Worm (Caenorhabditis elegans): ENCODE data around the gene hlh-12.

The hlh-12 gene

ce11 chrIV:8461177-8461576, 18.1 kb downstream of the hlh-12 start:
- TF ChIP-seq lin-32 (GFP tag; optimal IDR thresholded peaks at IDR 0.05) (no peak), pha-4 (tag; optimal IDR thresholded peaks at IDR 0.05) (no peak), bed-3 (GFP tag; optimal IDR thresholded peaks at IDR 0.05) (no peak), blmp-1 (tag; optimal IDR thresholded peaks at IDR 0.05) (no peak), unc-62 (GFP tag; optimal IDR thresholded peaks at IDR 0.05) (no peak), drap-1 (GFP tag; optimal IDR thresholded peaks at IDR 0.05) (no peak), ztf-11 (tag; optimal IDR thresholded peaks at IDR 0.05) (no peak), M03D4.4 (tag; optimal IDR thresholded peaks at IDR 0.05) (no peak)

DNA sequence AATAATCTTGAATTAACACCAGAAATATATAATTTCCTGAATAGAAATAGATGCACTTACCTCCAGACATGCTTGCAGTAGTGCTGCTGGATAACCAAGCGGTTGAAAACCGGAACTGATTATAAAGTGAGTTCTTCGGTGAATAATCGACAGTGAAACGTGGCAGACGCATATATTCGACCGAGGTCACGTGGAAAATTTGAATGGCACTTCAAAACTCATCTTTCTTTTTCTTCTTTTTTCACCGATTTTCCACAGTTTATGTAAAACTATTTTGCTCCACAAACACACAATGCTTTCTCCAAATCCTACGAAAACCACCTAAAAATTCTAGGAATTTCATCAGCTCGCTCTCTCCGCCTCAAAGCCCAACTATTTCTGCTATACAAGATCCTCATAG, 19.0 kb downstream of the hlh-12 start, which contains the start of gene ant-1.4:
Gene ant-1.4, minus strand, starts transcription at position 101 of the 400 bp plus-strand sequence.
- TF ChIP-seq mab-5 (tag; optimal IDR thresholded peaks at IDR 0.05): no peak

ce11 chrIV:8456899-8457298, 22.3 kb downstream of the hlh-12 start, which contains the start of gene syx-4:
TSS of gene syx-4 (plus strand) at chrIV:8457280.
- TF ChIP-seq ceh-39 (tag; optimal IDR thresholded peaks at IDR 0.05) (no peak), lin-13 (tag; optimal IDR thresholded peaks at IDR 0.05) (no peak), nhr-237 (tag; optimal IDR thresholded peaks at IDR 0.05) (no peak), ztf-11 (tag; optimal IDR thresholded peaks at IDR 0.05) (no peak), nhr-76 (tag; optimal IDR thresholded peaks at IDR 0.05) (no peak), nhr-28 (tag; optimal IDR thresholded peaks at IDR 0.05) (no peak), lsy-2 (tag; optimal IDR thresholded peaks at IDR 0.05) (no peak), bed-3 (GFP tag; optimal IDR thresholded peaks at IDR 0.05) (no peak), elt-3 (tag; optimal IDR thresholded peaks at IDR 0.05) (no peak), sem-2 (GFP tag; optimal IDR thresholded peaks at IDR 0.05) (no peak), ceh-83 (GFP tag; optimal IDR thresholded peaks at IDR 0.05) (no peak), sptf-1 (tag; optimal IDR thresholded peaks at IDR 0.05) (no peak), M03D4.4 (tag; optimal IDR thresholded peaks at IDR 0.05) (no peak), drap-1 (GFP tag; optimal IDR thresholded peaks at IDR 0.05) (no peak)

DNA sequence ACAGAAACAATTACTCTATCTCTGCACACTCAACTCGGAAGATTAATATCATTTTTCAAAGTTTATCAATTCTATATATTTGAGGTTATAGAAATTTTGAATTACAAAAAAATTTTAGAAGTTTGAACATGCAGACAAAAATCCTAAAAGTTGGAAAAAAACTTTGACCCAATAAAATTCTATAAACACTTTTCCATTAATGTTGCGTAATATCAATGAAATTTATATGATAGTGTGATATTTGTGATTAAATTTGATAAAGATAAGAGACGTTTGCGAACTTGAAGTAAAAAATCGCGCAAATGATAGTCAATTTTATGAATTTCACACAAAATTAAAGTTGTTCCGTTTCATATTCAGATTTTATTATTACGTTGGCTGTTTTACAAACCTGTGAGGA, 25.2 kb downstream of the hlh-12 start:
- TF ChIP-seq lsy-2 (tag; optimal IDR thresholded peaks at IDR 0.05): no peak
- TF ChIP-seq unc-39 (tag; optimal IDR thresholded peaks at IDR 0.05): no peak
- TF ChIP-seq lin-13 (tag; optimal IDR thresholded peaks at IDR 0.05): no peak

- TF ChIP-seq mab-5 (tag; optimal IDR thresholded peaks at IDR 0.05) (no peak), elt-1 (tag; optimal IDR thresholded peaks at IDR 0.05; ENCODE audit: borderline replicate concordance, insufficient read depth) (no peak), nhr-76 (tag; optimal IDR thresholded peaks at IDR 0.05) (no peak)
These were observed 26.1 kb downstream of the hlh-12 start for ce11 chrIV:8453178-8453577.

- no peak for TF ChIP-seq ceh-43 (GFP tag; optimal IDR thresholded peaks at IDR 0.05)
- TF ChIP-seq unc-120 (tag; optimal IDR thresholded peaks at IDR 0.05; ENCODE audit: poor library complexity, severe bottlenecking): no peak
- TF ChIP-seq ham-2 (GFP tag; optimal IDR thresholded peaks at IDR 0.05): no peak
- no peak for TF ChIP-seq nhr-76 (tag; optimal IDR thresholded peaks at IDR 0.05)
- no peak for TF ChIP-seq cnd-1 (tag; optimal IDR thresholded peaks at IDR 0.05)
- no peak for TF ChIP-seq nhr-2 (tag; optimal IDR thresholded peaks at IDR 0.05)
- TF ChIP-seq bed-3 (GFP tag; optimal IDR thresholded peaks at IDR 0.05): no peak
- TF ChIP-seq zip-8 (tag; optimal IDR thresholded peaks at IDR 0.05): no peak
These were observed 27.5 kb downstream of the hlh-12 start, which contains the start of gene eppl-1 for ce11 chrIV:8451709-8452248. TSS of gene eppl-1 (minus strand) at chrIV:8451759.

- TF ChIP-seq elt-3 (tag; optimal IDR thresholded peaks at IDR 0.05): peak; percentile 19
- TF ChIP-seq sptf-1 (tag; optimal IDR thresholded peaks at IDR 0.05): no peak
These were observed 28.7 kb downstream of the hlh-12 start for ce11 chrIV:8450534-8450933.

DNA sequence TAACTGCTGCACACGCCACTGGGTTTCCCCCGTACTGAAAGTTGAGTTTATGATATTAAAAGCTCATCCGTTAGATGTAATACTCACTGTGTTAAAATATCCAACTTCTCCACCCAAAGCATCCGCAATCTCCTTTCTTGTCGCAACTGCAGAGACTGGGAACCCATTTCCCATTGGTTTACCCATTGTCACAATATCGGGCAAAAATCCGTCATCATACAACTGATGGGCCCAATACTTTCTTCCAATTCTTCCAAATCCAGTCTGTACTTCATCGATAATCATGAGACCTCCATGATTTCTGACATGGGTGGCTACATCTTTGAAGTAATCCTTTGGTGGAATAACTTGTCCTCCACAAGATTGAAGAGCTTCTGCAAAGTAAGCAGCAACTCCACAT, 29.4 kb downstream of the hlh-12 start:
- no peak for TF ChIP-seq pha-4 (tag; optimal IDR thresholded peaks at IDR 0.05)
